Worm (Caenorhabditis elegans): Measurements from ENCODE around the gene eif-3.B.

- no peak for TF ChIP-seq ceh-63 (GFP tag; optimal IDR thresholded peaks at IDR 0.05)
- no peak for TF ChIP-seq nhr-76 (tag; optimal IDR thresholded peaks at IDR 0.05)
- TF ChIP-seq nhr-12 (tag; optimal IDR thresholded peaks at IDR 0.05): no peak
- TF ChIP-seq hlh-4 (tag; optimal IDR thresholded peaks at IDR 0.05): no peak
- no peak for TF ChIP-seq nhr-85 (tag)
- no peak for TF ChIP-seq jun-1 (tag; optimal IDR thresholded peaks at IDR 0.05)
- TF ChIP-seq ztf-11 (tag; optimal IDR thresholded peaks at IDR 0.05): no peak
- TF ChIP-seq fkh-10 (GFP tag; optimal IDR thresholded peaks at IDR 0.05): no peak
- TF ChIP-seq sptf-1 (tag; optimal IDR thresholded peaks at IDR 0.05): no peak
- TF ChIP-seq ceh-82 (tag; optimal IDR thresholded peaks at IDR 0.05): no peak
- TF ChIP-seq unc-130 (tag; optimal IDR thresholded peaks at IDR 0.05): no peak
- no peak for TF ChIP-seq snpc-4 (tag; optimal IDR thresholded peaks at IDR 0.05)
These were observed 46.0 kb downstream of the eif-3.B start for ce11 chrII:14841253-14841652.
